Fruit fly (Drosophila melanogaster): ENCODE results near the gene NTPase.

NTPase gene

DNA sequence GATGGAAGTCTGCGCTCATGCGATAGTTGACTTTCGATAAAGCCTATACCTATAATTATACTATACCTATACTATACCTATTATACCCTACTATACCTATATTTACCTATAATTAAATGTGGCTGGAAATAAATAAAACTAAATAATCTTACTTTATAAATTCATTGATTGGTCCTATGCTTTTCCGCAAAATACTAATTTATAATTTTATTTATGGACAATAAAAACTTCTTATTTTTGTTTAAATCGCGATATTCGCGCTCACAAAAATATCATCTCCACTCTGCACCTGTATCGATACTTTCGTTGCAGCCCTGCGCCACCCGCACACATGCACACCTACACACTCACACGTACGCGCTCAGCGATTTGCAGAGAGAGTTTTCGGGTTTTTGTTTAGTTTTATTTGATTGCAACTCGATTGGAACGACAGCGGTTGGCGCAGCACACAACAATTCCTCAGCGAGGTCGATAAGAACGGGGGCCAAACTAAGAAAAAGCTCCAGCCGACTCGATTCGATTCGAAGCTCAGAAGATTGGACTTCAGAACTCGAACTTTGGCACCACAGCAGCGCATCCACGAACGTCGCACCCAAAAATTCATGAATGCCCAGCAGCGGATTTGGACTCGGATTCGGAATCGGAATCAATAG lies 11.0 kb downstream of the NTPase start, which contains the start of gene CG8814 (continued):
- TF ChIP-seq ems (GFP tag; optimal IDR thresholded peaks at IDR 0.05) = no peak
- TF ChIP-seq mirr (GFP tag; optimal IDR thresholded peaks at IDR 0.05) = no peak
- TF ChIP-seq CG8281 (tag; optimal IDR thresholded peaks at IDR 0.05) = no peak
- no peak for TF ChIP-seq tx (GFP tag; optimal IDR thresholded peaks at IDR 0.05)
- TF ChIP-seq Stat92E (GFP tag; optimal IDR thresholded peaks at IDR 0.05) = no peak
- TF ChIP-seq ara (GFP tag; IDR thresholded peaks at IDR 0.05) = no peak
- no peak for TF ChIP-seq Hmx (GFP tag; optimal IDR thresholded peaks at IDR 0.05)
- 0 out of 3 replicates have a peak, but pooled peaks have one; percentile 37 for TF ChIP-seq CG7357 (GFP tag; IDR thresholded peaks at IDR 0.05)
- TF ChIP-seq otp (GFP tag; IDR thresholded peaks at IDR 0.05) = no peak
- TF ChIP-seq pzg (GFP tag; optimal IDR thresholded peaks at IDR 0.05) = peak; percentile 62
- TF ChIP-seq nau (GFP tag; optimal IDR thresholded peaks at IDR 0.05) = peak; percentile 22
- peak; percentile 56; the same call in 1 of the 2 replicates for TF ChIP-seq Atf6 (GFP tag; IDR thresholded peaks at IDR 0.05)
- TF ChIP-seq sr (GFP tag; IDR thresholded peaks at IDR 0.05) = 0 out of 3 replicates have a peak, but pooled peaks have one; percentile 27
- peak; percentile 51; the same call in 2 of the 3 replicates for TF ChIP-seq croc (GFP tag; conservative IDR thresholded peaks at IDR 0.05)
- TF ChIP-seq ap (GFP tag; IDR thresholded peaks at IDR 0.05) = no peak
- TF ChIP-seq CG7839 (tag; optimal IDR thresholded peaks at IDR 0.05) = peak; percentile 68
- TF ChIP-seq prd (optimal IDR thresholded peaks at IDR 0.05) = no peak
- TF ChIP-seq prd (GFP tag; IDR thresholded peaks at IDR 0.05) = peak; percentile 83
- TF ChIP-seq CG8290 (GFP tag; optimal IDR thresholded peaks at IDR 0.05) = peak; percentile 77
- TF ChIP-seq CG8290 (tag; optimal IDR thresholded peaks at IDR 0.05) = peak in 1 of 2 experiments; percentile 71
- no peak for TF ChIP-seq Lpt (GFP tag; optimal IDR thresholded peaks at IDR 0.05)
- no peak for TF ChIP-seq CG1832 (GFP tag; optimal IDR thresholded peaks at IDR 0.05)
- TF ChIP-seq ci (GFP tag; IDR thresholded peaks at IDR 0.05) = peak; percentile 54; the same call in 2 of the 3 replicates
- TF ChIP-seq CG2678 (tag; optimal IDR thresholded peaks at IDR 0.05) = peak; percentile 74
- TF ChIP-seq CG13123 (GFP tag; optimal IDR thresholded peaks at IDR 0.05) = peak; percentile 37
- peak; percentile 66; the same call in 2 of the 3 replicates for TF ChIP-seq Doc3 (GFP tag; IDR thresholded peaks at IDR 0.05; ENCODE audit: partially characterized antibody)
- TF ChIP-seq MBD-R2 (GFP tag; IDR thresholded peaks at IDR 0.05) = peak; percentile 63
- TF ChIP-seq Sox100B (GFP tag; optimal IDR thresholded peaks at IDR 0.05) = peak; percentile 62
- TF ChIP-seq HLH54F (GFP tag; optimal IDR thresholded peaks at IDR 0.05) = peak; percentile 15
- no peak for TF ChIP-seq CG4282 (GFP tag; optimal IDR thresholded peaks at IDR 0.05)
- TF ChIP-seq B-H2 (GFP tag; optimal IDR thresholded peaks at IDR 0.05) = no peak
- peak; percentile 32 for TF ChIP-seq CG34376 (GFP tag; optimal IDR thresholded peaks at IDR 0.05)
- TF ChIP-seq Bdp1 (GFP tag; optimal IDR thresholded peaks at IDR 0.05) = no peak
- TF ChIP-seq CG12236 (GFP tag; optimal IDR thresholded peaks at IDR 0.05) = no peak
- peak; percentile 48 for TF ChIP-seq CG1647 (GFP tag; optimal IDR thresholded peaks at IDR 0.05)
- TF ChIP-seq Awh (GFP tag; IDR thresholded peaks at IDR 0.05) = no peak
- TF ChIP-seq CG10366 (GFP tag; IDR thresholded peaks at IDR 0.05) = peak; percentile 57
- TF ChIP-seq kni (GFP tag; optimal IDR thresholded peaks at IDR 0.05) = peak; percentile 33
- TF ChIP-seq CG16779 (GFP tag; IDR thresholded peaks at IDR 0.05) = no peak
- TF ChIP-seq peb (GFP tag; IDR thresholded peaks at IDR 0.05) = no peak
- TF ChIP-seq Dll (GFP tag; IDR thresholded peaks at IDR 0.05; ENCODE audit: partially characterized antibody) = peak; percentile 90
- TF ChIP-seq CG6765 (GFP tag; optimal IDR thresholded peaks at IDR 0.05) = no peak
- peak; percentile 90 for TF ChIP-seq CG9932 (GFP tag; IDR thresholded peaks at IDR 0.05)
- TF ChIP-seq kay (GFP tag; optimal IDR thresholded peaks at IDR 0.05) = peak; percentile 53
- no peak for TF ChIP-seq emc (GFP tag; optimal IDR thresholded peaks at IDR 0.05)
- TF ChIP-seq Abd-B (GFP tag; optimal IDR thresholded peaks at IDR 0.05) = peak; percentile 66
- peak; percentile 76 for TF ChIP-seq Dref (GFP tag; IDR thresholded peaks at IDR 0.05)
- no peak for TF ChIP-seq danr (GFP tag; IDR thresholded peaks at IDR 0.05)
- peak; percentile 67; the same call in 1 of the 3 replicates for TF ChIP-seq CG11560 (tag; IDR thresholded peaks at IDR 0.05)
- TF ChIP-seq CG14965 (GFP tag; optimal IDR thresholded peaks at IDR 0.05; ENCODE audit: borderline replicate concordance) = no peak
- TF ChIP-seq CG10654 (GFP tag; optimal IDR thresholded peaks at IDR 0.05) = peak; percentile 54

Measured in whole organism, embryonic.